Fruit fly (Drosophila melanogaster): ENCODE data around the gene CG32845.

The CG32845 gene

dm6 chr3L:294841-295408 is 21.7 kb upstream of the CG32845 start:
- TF ChIP-seq EcR (GFP tag; optimal IDR thresholded peaks at IDR 0.05) (no peak), usp (GFP tag; optimal IDR thresholded peaks at IDR 0.05) (no peak), CG8478 (optimal IDR thresholded peaks at IDR 0.05) (no peak), pan (optimal IDR thresholded peaks at IDR 0.05) (no peak), psq (optimal IDR thresholded peaks at IDR 0.05) (no peak), Dll (optimal IDR thresholded peaks at IDR 0.05) (no peak)

- TF ChIP-seq psq (optimal IDR thresholded peaks at IDR 0.05) (no peak), EcR (GFP tag; optimal IDR thresholded peaks at IDR 0.05) (no peak), Dll (optimal IDR thresholded peaks at IDR 0.05) (no peak), usp (GFP tag; optimal IDR thresholded peaks at IDR 0.05) (no peak), pan (optimal IDR thresholded peaks at IDR 0.05) (no peak), CG8478 (optimal IDR thresholded peaks at IDR 0.05) (no peak)
Measured at dm6 chr3L:292146-292776, 19.1 kb upstream of the CG32845 start.

dm6 chr3L:291583-292145 is 18.5 kb upstream of the CG32845 start:
- TF ChIP-seq CG8478 (optimal IDR thresholded peaks at IDR 0.05) (no peak), pan (optimal IDR thresholded peaks at IDR 0.05) (no peak), Dll (optimal IDR thresholded peaks at IDR 0.05) (no peak), usp (GFP tag; optimal IDR thresholded peaks at IDR 0.05) (no peak), EcR (GFP tag; optimal IDR thresholded peaks at IDR 0.05) (no peak), psq (optimal IDR thresholded peaks at IDR 0.05) (no peak)

- TF ChIP-seq pan (optimal IDR thresholded peaks at IDR 0.05) = no peak
- TF ChIP-seq EcR (GFP tag; optimal IDR thresholded peaks at IDR 0.05) = peak in 1 of 2 experiments; percentile 38
- TF ChIP-seq usp (GFP tag; optimal IDR thresholded peaks at IDR 0.05) = no peak
Measured at dm6 chr3L:284253-284652, 11.1 kb upstream of the CG32845 start.

dm6 chr3L:282276-282675 is 9.1 kb upstream of the CG32845 start:
- no peak for TF ChIP-seq usp (GFP tag; optimal IDR thresholded peaks at IDR 0.05)
- no peak for TF ChIP-seq psq (optimal IDR thresholded peaks at IDR 0.05)
- no peak for TF ChIP-seq pan (optimal IDR thresholded peaks at IDR 0.05)
- no peak for TF ChIP-seq Dll (optimal IDR thresholded peaks at IDR 0.05)
- no peak for TF ChIP-seq CG8478 (optimal IDR thresholded peaks at IDR 0.05)
- TF ChIP-seq EcR (GFP tag; optimal IDR thresholded peaks at IDR 0.05) = no peak

- TF ChIP-seq pan (optimal IDR thresholded peaks at IDR 0.05) (no peak), psq (optimal IDR thresholded peaks at IDR 0.05) (no peak), CG8478 (optimal IDR thresholded peaks at IDR 0.05) (no peak), EcR (GFP tag; optimal IDR thresholded peaks at IDR 0.05) (no peak), usp (GFP tag; optimal IDR thresholded peaks at IDR 0.05) (no peak), Dll (optimal IDR thresholded peaks at IDR 0.05) (no peak)
Measured at dm6 chr3L:276736-277487, 3.7 kb upstream of the CG32845 start, which contains the start of gene RhoGEF3. Gene RhoGEF3 (plus strand): TSS chr3L:277437.

- TF ChIP-seq usp (GFP tag; optimal IDR thresholded peaks at IDR 0.05) = no peak
- TF ChIP-seq EcR (GFP tag; optimal IDR thresholded peaks at IDR 0.05) = no peak
- TF ChIP-seq psq (optimal IDR thresholded peaks at IDR 0.05) = no peak
- no peak for TF ChIP-seq Dll (optimal IDR thresholded peaks at IDR 0.05)
- TF ChIP-seq pan (optimal IDR thresholded peaks at IDR 0.05) = no peak
- no peak for TF ChIP-seq CG8478 (optimal IDR thresholded peaks at IDR 0.05)
Measured at dm6 chr3L:274855-275254, 1.7 kb upstream of the CG32845 start, which contains the start of gene ttm2. Gene ttm2 (plus strand): TSS chr3L:275155.

- TF ChIP-seq Dll (optimal IDR thresholded peaks at IDR 0.05) (no peak), pan (optimal IDR thresholded peaks at IDR 0.05) (no peak), usp (GFP tag; optimal IDR thresholded peaks at IDR 0.05) (no peak), EcR (GFP tag; optimal IDR thresholded peaks at IDR 0.05) (peak in 1 of 2 experiments; percentile 41), psq (optimal IDR thresholded peaks at IDR 0.05) (no peak), CG8478 (optimal IDR thresholded peaks at IDR 0.05) (no peak)
Measured at dm6 chr3L:271501-272249, 1.5 kb downstream of the CG32845 start.

dm6 chr3L:270760-271500 is 2.3 kb downstream of the CG32845 start, which contains the start of gene miple2:
Gene miple2 (plus strand): TSS chr3L:271200.
- TF ChIP-seq Dll (optimal IDR thresholded peaks at IDR 0.05) = no peak
- TF ChIP-seq EcR (GFP tag; optimal IDR thresholded peaks at IDR 0.05) = no peak

dm6 chr3L:267618-268017 is 5.6 kb downstream of the CG32845 start:
- no peak for TF ChIP-seq psq (optimal IDR thresholded peaks at IDR 0.05)
- no peak for TF ChIP-seq usp (GFP tag; optimal IDR thresholded peaks at IDR 0.05)
- TF ChIP-seq Dll (optimal IDR thresholded peaks at IDR 0.05) = no peak
- TF ChIP-seq CG8478 (optimal IDR thresholded peaks at IDR 0.05) = no peak
- no peak for TF ChIP-seq pan (optimal IDR thresholded peaks at IDR 0.05)
- TF ChIP-seq EcR (GFP tag; optimal IDR thresholded peaks at IDR 0.05) = no peak

- no peak for TF ChIP-seq EcR (GFP tag; optimal IDR thresholded peaks at IDR 0.05)
- no peak for TF ChIP-seq usp (GFP tag; optimal IDR thresholded peaks at IDR 0.05)
- TF ChIP-seq pan (optimal IDR thresholded peaks at IDR 0.05) = no peak
- no peak for TF ChIP-seq CG8478 (optimal IDR thresholded peaks at IDR 0.05)
- no peak for TF ChIP-seq Dll (optimal IDR thresholded peaks at IDR 0.05)
- TF ChIP-seq psq (optimal IDR thresholded peaks at IDR 0.05) = no peak
Measured at dm6 chr3L:267083-267482, 6.1 kb downstream of the CG32845 start, which contains the start of gene miple1. Gene miple1 (plus strand): TSS chr3L:267299.

Data from whole organism.